Fruit fly (Drosophila melanogaster) whole organism, wandering third instar larva: Measurements from ENCODE around the gene Frmd5.

ENCODE experiments used
- Abd-B ChIP-seq: fragments of >200 bp; optimal IDR thresholded peaks from 2 replicates; lab custom pipeline; 2017; ENCODE audit warnings: missing biosample characterization, missing genetic modification characterization
- HLH106 ChIP-seq: fragments of 200-800 bp; optimal IDR thresholded peaks from 3 replicates; lab custom pipeline; 2019; ENCODE audit warnings: missing biosample characterization, mild to moderate bottlenecking, missing genetic modification characterization, moderate library complexity
- Myc ChIP-seq: fragments of >200 bp; optimal IDR thresholded peaks from 2 replicates; lab custom pipeline; 2017
- foxo ChIP-seq, 2 experiments: fragments of 200-800 bp; sonication (Bioruptor generic); optimal IDR thresholded peaks; 2 replicates in 1 of 2; 3 replicates in 1 of 2; lab custom pipeline; 2016 to 2017; ENCODE audit warnings: missing biosample characterization in 2 of 2, missing genetic modification characterization in 2 of 2
- h ChIP-seq: fragments of 200-800 bp; sonication (Bioruptor generic); optimal IDR thresholded peaks from 3 replicates; lab custom pipeline; 2016; ENCODE audit warnings: missing biosample characterization, mild to moderate bottlenecking, missing genetic modification characterization
- pan ChIP-seq: fragments of >200 bp; optimal IDR thresholded peaks from 2 replicates; lab custom pipeline; 2017
- usp ChIP-seq: fragments of >200 bp; optimal IDR thresholded peaks from 2 replicates; lab custom pipeline; 2017; ENCODE audit warnings: missing biosample characterization, missing genetic modification characterization

DNA sequence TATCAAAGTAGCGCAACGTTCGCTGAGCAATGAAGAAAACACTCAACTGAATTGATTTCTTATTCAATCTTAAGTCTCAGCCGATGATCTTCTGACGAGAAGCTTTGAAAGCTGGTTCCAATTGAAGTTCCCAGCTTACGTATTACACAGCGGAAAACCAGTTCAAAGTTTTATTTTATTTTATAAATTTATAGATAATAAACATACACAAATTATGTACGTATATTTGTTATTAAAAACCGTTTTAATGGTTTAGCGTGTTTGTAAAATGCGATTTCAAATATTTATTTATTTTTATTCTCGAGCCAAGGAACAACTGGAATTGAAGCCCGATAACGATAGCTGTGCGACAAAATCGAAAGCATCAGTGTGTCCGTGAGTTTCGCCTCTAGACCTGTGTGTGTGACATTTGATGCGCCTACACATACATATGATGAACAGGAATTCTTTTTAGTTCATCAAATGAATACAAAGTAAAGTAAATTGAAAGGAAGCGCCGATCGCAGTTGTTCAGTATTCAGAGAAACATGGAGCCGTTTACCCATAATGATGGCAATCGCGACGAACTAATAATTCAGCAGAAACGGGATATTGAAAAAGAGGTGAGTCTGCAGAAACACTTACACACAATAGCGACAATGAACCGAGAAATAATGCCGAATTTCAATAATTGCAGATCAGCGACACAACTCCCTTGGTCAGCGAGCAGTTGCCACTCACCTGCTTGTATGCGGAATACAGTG lies 37.6 kb upstream of the Frmd5 start, which contains the start of the genes CG5390 and CG4968:
- peak; percentile 74 for TF ChIP-seq h (GFP tag; lab: Kevin White, UChicago)
- TF ChIP-seq foxo (GFP tag; optimal IDR thresholded peaks at IDR 0.05; lab: Kevin White, UChicago): peak in 1 of 2 experiments; percentile 84
- no peak for TF ChIP-seq Abd-B
- no peak for TF ChIP-seq pan (lab: Kevin White, UChicago)
- TF ChIP-seq usp (GFP tag; lab: Kevin White, UChicago): no peak
- peak; percentile 82 for TF ChIP-seq HLH106
- no peak for TF ChIP-seq Myc (lab: Kevin White, UChicago)
